Fruit fly (Drosophila melanogaster) whole organism, wandering third instar larva: ENCODE results near the gene CG31689.

Experiments used
- Dif ChIP-seq: fragments of 200-275, 200-300 bp; sonication (Bioruptor generic); optimal IDR thresholded peaks from 2 replicates; lab custom pipeline; 2018; ENCODE audit warnings: missing biosample characterization, missing genetic modification characterization; ENCODE audit not compliant: partially characterized antibody
- HLH106 ChIP-seq: fragments of 200-800 bp; optimal IDR thresholded peaks from 3 replicates; lab custom pipeline; 2019; ENCODE audit warnings: missing biosample characterization, mild to moderate bottlenecking, missing genetic modification characterization, moderate library complexity
- Vsx2 ChIP-seq: fragments of 200-300, 225-300 bp; sonication (Bioruptor generic); optimal IDR thresholded peaks from 2 replicates; lab custom pipeline; 2018; ENCODE audit warnings: missing biosample characterization, missing genetic modification characterization; ENCODE audit not compliant: partially characterized antibody
- lola ChIP-seq: fragments of >200 bp; optimal IDR thresholded peaks from 2 replicates; lab custom pipeline; 2017; ENCODE audit warnings: missing biosample characterization, missing genetic modification characterization
- woc ChIP-seq: sonication (Bioruptor generic); optimal IDR thresholded peaks from 2 replicates; lab custom pipeline; 2016; ENCODE audit warnings: missing biosample characterization, mild to moderate bottlenecking, missing genetic modification characterization

DNA sequence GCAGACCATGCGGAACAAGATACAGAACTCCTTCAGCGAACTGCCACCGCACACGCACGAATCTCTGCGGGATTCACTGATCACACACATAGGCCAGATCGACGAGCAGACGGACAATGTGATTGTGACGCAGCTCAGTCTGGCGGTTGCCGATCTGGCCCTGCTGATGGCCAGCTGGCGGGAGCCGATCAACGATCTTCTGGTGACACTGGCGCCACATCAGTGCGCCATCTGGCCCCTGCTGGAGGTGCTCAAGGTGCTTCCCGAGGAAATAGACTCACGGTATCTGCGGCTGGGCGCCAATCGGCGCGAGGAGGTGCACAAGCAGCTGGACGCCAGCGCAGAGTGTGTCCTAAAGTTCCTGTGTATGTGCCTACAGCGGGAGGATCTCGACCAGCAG is 34.8 kb downstream of the CG31689 start:
- TF ChIP-seq HLH106 (tag; lab: Kevin White, UChicago) (no peak), lola (GFP tag; lab: Kevin White, UChicago) (no peak), Dif (GFP tag; lab: Kevin White, UChicago) (no peak), woc (GFP tag; lab: Kevin White, UChicago) (no peak), Vsx2 (no peak)
